Worm (Caenorhabditis elegans): ENCODE data around the gene fut-6.

The fut-6 gene

ce11 chrII:4616443-4616842, 39.3 kb downstream of the fut-6 start, which contains the start of gene clec-136 (continued):
- TF ChIP-seq B0035.1 (tag; optimal IDR thresholded peaks at IDR 0.05), result no peak
- TF ChIP-seq C17E4.6 (GFP tag; IDR thresholded peaks at IDR 0.05), result no peak

ce11 chrII:4612694-4613093, 43.0 kb downstream of the fut-6 start, which contains the start of gene pqn-35:
pqn-35 (plus strand) TSS chrII:4612994.
- no peak for TF ChIP-seq mxl-1 (tag; optimal IDR thresholded peaks at IDR 0.05)
- no peak for TF ChIP-seq ets-4 (GFP tag; optimal IDR thresholded peaks at IDR 0.05)
- no peak for TF ChIP-seq ceh-91 (GFP tag; IDR thresholded peaks at IDR 0.05)
- TF ChIP-seq efl-1 (GFP tag; optimal IDR thresholded peaks at IDR 0.05), result no peak
- no peak for TF ChIP-seq him-1 (tag; optimal IDR thresholded peaks at IDR 0.05)
- TF ChIP-seq somi-1 (GFP tag; optimal IDR thresholded peaks at IDR 0.05), result no peak
- no peak for TF ChIP-seq F10E7.11 (tag; optimal IDR thresholded peaks at IDR 0.05)
- no peak for TF ChIP-seq lag-1 (GFP tag; IDR thresholded peaks at IDR 0.05)
- TF ChIP-seq F22D6.2 (tag; optimal IDR thresholded peaks at IDR 0.05), result no peak
- no peak for TF ChIP-seq ztf-22 (GFP tag; optimal IDR thresholded peaks at IDR 0.05)

ce11 chrII:4608073-4608472, 47.7 kb downstream of the fut-6 start, which contains the start of gene F35D11.3:
F35D11.3 (plus strand) TSS chrII:4608372.
- no peak for TF ChIP-seq ztf-6 (GFP tag; IDR thresholded peaks at IDR 0.05)
- TF ChIP-seq die-1 (tag; optimal IDR thresholded peaks at IDR 0.05), result no peak
- TF ChIP-seq attf-3 (GFP tag; conservative IDR thresholded peaks at IDR 0.05), result no peak
- no peak for TF ChIP-seq lag-1 (GFP tag; IDR thresholded peaks at IDR 0.05)

- TF ChIP-seq aptf-2 (GFP tag; conservative IDR thresholded peaks at IDR 0.05), result no peak
- peak; percentile 50 for TF ChIP-seq nhr-80 (tag; optimal IDR thresholded peaks at IDR 0.05)
- peak; percentile 31 for TF ChIP-seq ceh-27 (GFP tag; optimal IDR thresholded peaks at IDR 0.05)
- no peak for TF ChIP-seq ztf-3 (GFP tag; optimal IDR thresholded peaks at IDR 0.05)
- TF ChIP-seq C06A6.2 (GFP tag; conservative IDR thresholded peaks at IDR 0.05), result no peak
- TF ChIP-seq tbx-9 (tag; optimal IDR thresholded peaks at IDR 0.05; ENCODE audit: borderline replicate concordance), result no peak
- TF ChIP-seq bed-2 (GFP tag; IDR thresholded peaks at IDR 0.05), result no peak
Measured at ce11 chrII:4606687-4607297, 48.9 kb downstream of the fut-6 start.

- TF ChIP-seq mxl-1 (tag; optimal IDR thresholded peaks at IDR 0.05), result no peak
- no peak for TF ChIP-seq ama-1 (optimal IDR thresholded peaks at IDR 0.05)
- TF ChIP-seq ama-1 (GFP tag; optimal IDR thresholded peaks at IDR 0.05), result no peak
- no peak for TF ChIP-seq F39B2.1 (GFP tag; IDR thresholded peaks at IDR 0.05)
- no peak for TF ChIP-seq bed-1 (GFP tag; IDR thresholded peaks at IDR 0.05)
- TF ChIP-seq lin-40 (tag; optimal IDR thresholded peaks at IDR 0.05), result no peak
- no peak for TF ChIP-seq ztf-18 (tag; optimal IDR thresholded peaks at IDR 0.05)
- TF ChIP-seq snpc-1.1 (tag; optimal IDR thresholded peaks at IDR 0.05; ENCODE audit: insufficient read depth), result no peak
- peak; percentile 58; the same call in 1 of the 2 replicates for TF ChIP-seq pbrm-1 (GFP tag; IDR thresholded peaks at IDR 0.05)
- no peak for TF ChIP-seq zim-3 (tag; optimal IDR thresholded peaks at IDR 0.05)
- no peak for TF ChIP-seq sea-2 (GFP tag; IDR thresholded peaks at IDR 0.05)
- no peak for TF ChIP-seq F57A8.1 (GFP tag; optimal IDR thresholded peaks at IDR 0.05)
- TF ChIP-seq egl-18 (GFP tag; IDR thresholded peaks at IDR 0.05), result no peak
- TF ChIP-seq chd-7 (tag; optimal IDR thresholded peaks at IDR 0.05), result no peak
- peak; percentile 67 for TF ChIP-seq B0019.2 (GFP tag; conservative IDR thresholded peaks at IDR 0.05)
- TF ChIP-seq xnd-1 (tag; optimal IDR thresholded peaks at IDR 0.05), result peak; percentile 94
- TF ChIP-seq ets-4 (GFP tag; optimal IDR thresholded peaks at IDR 0.05), result no peak
- TF ChIP-seq nhr-90 (tag; optimal IDR thresholded peaks at IDR 0.05), result no peak
- TF ChIP-seq ztf-6 (GFP tag; IDR thresholded peaks at IDR 0.05), result no peak
- TF ChIP-seq ceh-100 (GFP tag; IDR thresholded peaks at IDR 0.05), result no peak
- TF ChIP-seq cebp-2 (GFP tag; IDR thresholded peaks at IDR 0.05), result no peak
- no peak for TF ChIP-seq madf-3 (GFP tag; IDR thresholded peaks at IDR 0.05)
- TF ChIP-seq ceh-40 (GFP tag; IDR thresholded peaks at IDR 0.05), result no peak
- TF ChIP-seq ceh-27 (GFP tag; optimal IDR thresholded peaks at IDR 0.05), result no peak
- peak; percentile 42; the same call in 1 of the 2 replicates for TF ChIP-seq hsf-1 (GFP tag; IDR thresholded peaks at IDR 0.05)
Measured at ce11 chrII:4604680-4605079, 51.1 kb downstream of the fut-6 start.
